Worm (Caenorhabditis elegans) whole organism, young adult: ENCODE results near the gene tos-1.

Experiments used
- C06A6.2 ChIP-seq: fragments of 200-800 bp; sonication (Bioruptor generic); conservative IDR thresholded peaks from 2 replicates; pipeline ENCODE4 v1.3.6; 2022; ENCODE audit warnings: missing genetic modification characterization, missing compliant biosample characterization
- F22D6.2 ChIP-seq: sonication (generic microtip); optimal IDR thresholded peaks from 2 replicates; lab custom pipeline; 2016; ENCODE audit warnings: mild to moderate bottlenecking, missing genetic modification characterization, missing compliant biosample characterization
- F23B12.7 ChIP-seq: sonication (generic microtip); optimal IDR thresholded peaks from 2 replicates; lab custom pipeline; 2017; ENCODE audit warnings: missing genetic modification characterization, mild to moderate bottlenecking, missing compliant biosample characterization, antibody characterized with exemption, moderate library complexity; ENCODE audit not compliant: insufficient read depth
- F49E8.2 ChIP-seq: sonication (generic microtip); optimal IDR thresholded peaks from 3 replicates; lab custom pipeline; 2017; ENCODE audit warnings: missing genetic modification characterization, mild to moderate bottlenecking, missing compliant biosample characterization, antibody characterized with exemption, moderate library complexity; ENCODE audit not compliant: insufficient read depth
- F55B11.4 ChIP-seq: sonication (generic microtip); optimal IDR thresholded peaks from 2 replicates; lab custom pipeline; 2016; ENCODE audit warnings: missing compliant biosample characterization, missing genetic modification characterization, borderline replicate concordance; ENCODE audit not compliant: insufficient read depth
- Y53F4B.3 ChIP-seq: fragments of 200-800 bp; sonication (Bioruptor generic); IDR thresholded peaks from 2 replicates; pipeline ENCODE4 v1.3.6; 2022; ENCODE audit warnings: missing genetic modification reagents, missing genetic modification characterization, missing compliant biosample characterization
- Y53G8AR.9 ChIP-seq: fragments of 200-800 bp; sonication (Bioruptor generic); conservative IDR thresholded peaks from 2 replicates; pipeline ENCODE4 v1.3.6; 2022; ENCODE audit warnings: missing genetic modification reagents, missing genetic modification characterization, missing compliant biosample characterization
- Y67H2A.10 ChIP-seq: fragments of 200-800 bp; sonication (Bioruptor generic); conservative IDR thresholded peaks from 2 replicates; pipeline ENCODE4 v1.3.6; 2022; ENCODE audit warnings: missing genetic modification reagents, missing genetic modification characterization, missing compliant biosample characterization
- Y79H2A.3 ChIP-seq: fragments of 200-800 bp; sonication (Bioruptor generic); conservative IDR thresholded peaks from 2 replicates; pipeline ENCODE4 v1.3.6; 2022; ENCODE audit warnings: missing genetic modification reagents, missing genetic modification characterization, missing compliant biosample characterization
- ama-1 ChIP-seq, 3 experiments: fragments of 150-350 bp in 1 of 3; sonication (generic microtip) in 2 of 3; optimal IDR thresholded peaks; 2 replicates each; lab custom pipeline; 2014 to 2018; ENCODE audit warnings: missing biosample characterization in 2 of 3, missing genetic modification characterization in 2 of 3, missing genetic modification reagents in 2 of 3
- aptf-3 ChIP-seq: fragments of 200-800 bp; sonication (Bioruptor generic); IDR thresholded peaks from 2 replicates; pipeline ENCODE4 v1.3.6; 2022; ENCODE audit warnings: missing genetic modification characterization, missing compliant biosample characterization
- atf-7 ChIP-seq: sonication (generic microtip); optimal IDR thresholded peaks from 2 replicates; lab custom pipeline; 2017; ENCODE audit warnings: mild to moderate bottlenecking, missing genetic modification characterization, missing compliant biosample characterization
- athp-1 ChIP-seq: sonication (generic microtip); optimal IDR thresholded peaks from 2 replicates; lab custom pipeline; 2017; ENCODE audit warnings: mild to moderate bottlenecking, missing genetic modification characterization, missing compliant biosample characterization
- bed-1 ChIP-seq: fragments of 200-800 bp; sonication (Bioruptor generic); IDR thresholded peaks from 2 replicates; pipeline ENCODE4 v1.3.6; 2022; ENCODE audit warnings: missing genetic modification reagents, missing genetic modification characterization, missing compliant biosample characterization
- cebp-1 ChIP-seq, 2 experiments: fragments of 200-800 bp in 1 of 2; sonication (Bioruptor generic) in 1 of 2; sonication (generic microtip) in 1 of 2; IDR thresholded peaks in 1 of 2; optimal IDR thresholded peaks in 1 of 2; 2 replicates each; pipeline versions ENCODE4 v1.3.6 to Lab custom; 2017 to 2022; ENCODE audit warnings: missing compliant biosample characterization in 2 of 2, missing genetic modification characterization in 2 of 2, mild to moderate bottlenecking in 1 of 2, missing genetic modification reagents in 1 of 2, moderate library complexity in 1 of 2
- ceh-100 ChIP-seq: fragments of 200-800 bp; sonication (Bioruptor generic); IDR thresholded peaks from 2 replicates; pipeline ENCODE4 v1.3.6; 2022; ENCODE audit warnings: missing genetic modification reagents, missing genetic modification characterization, missing compliant biosample characterization
- ceh-79 ChIP-seq: sonication (generic microtip); optimal IDR thresholded peaks from 2 replicates; lab custom pipeline; 2017; ENCODE audit warnings: mild to moderate bottlenecking, missing genetic modification characterization, missing compliant biosample characterization
- ceh-91 ChIP-seq: fragments of 200-800 bp; sonication (Bioruptor generic); IDR thresholded peaks from 2 replicates; pipeline ENCODE4 v1.3.6; 2022; ENCODE audit warnings: missing genetic modification reagents, missing genetic modification characterization, missing compliant biosample characterization
- chd-7 ChIP-seq: sonication (generic microtip); optimal IDR thresholded peaks from 2 replicates; lab custom pipeline; 2016; ENCODE audit warnings: mild to moderate bottlenecking, missing genetic modification characterization, moderate library complexity, missing compliant biosample characterization
- die-1 ChIP-seq: sonication (generic microtip); optimal IDR thresholded peaks from 2 replicates; lab custom pipeline; 2016; ENCODE audit warnings: missing genotype, mild to moderate bottlenecking, missing genetic modification characterization, missing compliant biosample characterization
- dpl-1 ChIP-seq: fragments of 150-350 bp; optimal IDR thresholded peaks from 2 replicates; lab custom pipeline; 2014; ENCODE audit warnings: missing biosample characterization, missing genetic modification reagents, missing genetic modification characterization
- egl-44 ChIP-seq: fragments of 200-800 bp; sonication (Bioruptor generic); IDR thresholded peaks from 2 replicates; pipeline ENCODE4 v1.3.6; 2022; ENCODE audit warnings: missing genetic modification reagents, missing genetic modification characterization, missing compliant biosample characterization
- him-1 ChIP-seq: sonication (generic microtip); optimal IDR thresholded peaks from 2 replicates; lab custom pipeline; 2016; ENCODE audit warnings: missing genotype, missing genetic modification reagents, missing genetic modification characterization, missing compliant biosample characterization
- lag-1 ChIP-seq: fragments of 200-800 bp; sonication (Bioruptor generic); IDR thresholded peaks from 2 replicates; pipeline ENCODE4 v1.3.6; 2022; ENCODE audit warnings: missing genetic modification reagents, missing genetic modification characterization, missing compliant biosample characterization
- lin-26 ChIP-seq: fragments of 200-800 bp; sonication (Bioruptor generic); IDR thresholded peaks from 2 replicates; pipeline ENCODE4 v1.3.6; 2022; ENCODE audit warnings: missing genetic modification reagents, missing genetic modification characterization, missing compliant biosample characterization
- lsl-1 ChIP-seq: fragments of 200-800 bp; sonication (Bioruptor generic); optimal IDR thresholded peaks from 2 replicates; lab custom pipeline; 2018; ENCODE audit warnings: mild to moderate bottlenecking, missing genetic modification characterization, moderate library complexity, missing compliant biosample characterization
- madf-3 ChIP-seq: fragments of 200-800 bp; sonication (Bioruptor generic); IDR thresholded peaks from 2 replicates; pipeline ENCODE4 v1.3.6; 2022; ENCODE audit warnings: missing genetic modification reagents, missing genetic modification characterization, missing compliant biosample characterization
- madf-6 ChIP-seq: fragments of 200-800 bp; sonication (Bioruptor generic); IDR thresholded peaks from 2 replicates; pipeline ENCODE4 v1.3.6; 2022; ENCODE audit warnings: missing genetic modification reagents, missing genetic modification characterization, missing compliant biosample characterization
- mel-28 ChIP-seq: sonication (generic microtip); optimal IDR thresholded peaks from 2 replicates; lab custom pipeline; 2016; ENCODE audit warnings: borderline replicate concordance, mild to moderate bottlenecking, missing genetic modification characterization, missing compliant biosample characterization
- mes-4 ChIP-seq: sonication (generic microtip); optimal IDR thresholded peaks from 2 replicates; lab custom pipeline; 2016; ENCODE audit warnings: missing genotype, missing genetic modification characterization, missing compliant biosample characterization
- mxl-1 ChIP-seq: sonication (generic microtip); optimal IDR thresholded peaks from 2 replicates; lab custom pipeline; 2016; ENCODE audit warnings: missing genetic modification characterization, missing compliant biosample characterization
- nhr-120 ChIP-seq: fragments of 200-800 bp; sonication (Bioruptor generic); IDR thresholded peaks from 2 replicates; pipeline ENCODE4 v1.3.6; 2022; ENCODE audit warnings: missing genetic modification characterization, missing compliant biosample characterization
- nhr-179 ChIP-seq: sonication (generic microtip); optimal IDR thresholded peaks from 2 replicates; lab custom pipeline; 2016; ENCODE audit warnings: mild to moderate bottlenecking, missing genetic modification characterization, missing compliant biosample characterization
- nhr-80 ChIP-seq: sonication (generic microtip); optimal IDR thresholded peaks from 2 replicates; lab custom pipeline; 2016; ENCODE audit warnings: missing genetic modification characterization, missing compliant biosample characterization
- nhr-90 ChIP-seq: sonication (generic microtip); optimal IDR thresholded peaks from 2 replicates; lab custom pipeline; 2016; ENCODE audit warnings: missing genotype, mild to moderate bottlenecking, missing genetic modification characterization, missing compliant biosample characterization
- rec-8 ChIP-seq, 2 experiments: sonication (generic microtip); optimal IDR thresholded peaks; 2 replicates each; lab custom pipeline; 2016; ENCODE audit warnings: mild to moderate bottlenecking in 2 of 2, missing genetic modification characterization in 2 of 2, missing genetic modification reagents in 2 of 2, missing genotype in 2 of 2, missing biosample characterization in 1 of 2, missing compliant biosample characterization in 1 of 2, moderate library complexity in 1 of 2
- snpc-1.1 ChIP-seq: sonication (generic microtip); optimal IDR thresholded peaks from 2 replicates; lab custom pipeline; 2017; ENCODE audit warnings: missing genetic modification characterization, mild to moderate bottlenecking, missing compliant biosample characterization, antibody characterized with exemption, moderate library complexity, missing genotype, missing genetic modification reagents; ENCODE audit not compliant: insufficient read depth
- snpc-1.3 ChIP-seq: sonication (generic microtip); optimal IDR thresholded peaks from 2 replicates; lab custom pipeline; 2017; ENCODE audit warnings: missing genetic modification characterization, mild to moderate bottlenecking, missing compliant biosample characterization, antibody characterized with exemption, moderate library complexity, missing genotype, missing genetic modification reagents; ENCODE audit not compliant: insufficient read depth
- snpc-4 ChIP-seq, 5 experiments: fragments of 150-350 bp in 1 of 5; sonication (generic microtip) in 4 of 5; optimal IDR thresholded peaks; 2 replicates each; lab custom pipeline; 2014 to 2018; ENCODE audit warnings: missing genetic modification characterization in 5 of 5, missing biosample characterization in 3 of 5, antibody characterized with exemption in 2 of 5, mild to moderate bottlenecking in 2 of 5, missing compliant biosample characterization in 2 of 5, missing genotype in 2 of 5, moderate library complexity in 2 of 5, missing genetic modification reagents in 1 of 5
- tbp1 ChIP-seq: fragments of 200-800 bp; sonication (Bioruptor generic); optimal IDR thresholded peaks from 2 replicates; lab custom pipeline; 2018; ENCODE audit warnings: mild to moderate bottlenecking, missing genetic modification characterization, missing compliant biosample characterization
- tlf-1 ChIP-seq: fragments of 200-800 bp; sonication (Bioruptor generic); optimal IDR thresholded peaks from 2 replicates; lab custom pipeline; 2018; ENCODE audit warnings: mild to moderate bottlenecking, missing genetic modification characterization, missing compliant biosample characterization
- ztf-25 ChIP-seq: fragments of 200-800 bp; sonication (Bioruptor generic); IDR thresholded peaks from 2 replicates; pipeline ENCODE4 v1.3.6; 2022; ENCODE audit warnings: missing genetic modification reagents, missing genetic modification characterization, missing compliant biosample characterization
- ztf-26 ChIP-seq: sonication (generic microtip); optimal IDR thresholded peaks from 2 replicates; lab custom pipeline; 2017; ENCODE audit warnings: missing genetic modification characterization, missing compliant biosample characterization

Gene tos-1

ce11 chrV:9328670-9329069, 15.3 kb downstream of the tos-1 start, which contains the start of gene K07B1.4:
TSS of gene K07B1.4 (plus strand) at chrV:9328970.
- TF ChIP-seq egl-44 (GFP tag; lab: Robert Waterston, UW) (no peak), aptf-3 (GFP tag; lab: Robert Waterston, UW) (no peak), Y53G8AR.9 (no peak)

ce11 chrV:9327691-9328090, 16.3 kb downstream of the tos-1 start:
- TF ChIP-seq ztf-25 (GFP tag; lab: Robert Waterston, UW) (no peak), tlf-1 (no peak), F23B12.7 (tag; lab: Kevin White, UChicago) (no peak), nhr-80 (tag; lab: Kevin White, UChicago) (peak; percentile 74), snpc-4 (GFP tag; optimal IDR thresholded peaks at IDR 0.05; lab: Kevin White, UChicago) (no peak), snpc-4 (tag; optimal IDR thresholded peaks at IDR 0.05; lab: Kevin White, UChicago) (no peak), mel-28 (no peak), ztf-26 (tag; lab: Kevin White, UChicago) (peak; percentile 30), chd-7 (tag; lab: Kevin White, UChicago) (no peak), die-1 (tag; lab: Kevin White, UChicago) (no peak), Y67H2A.10 (no peak), ceh-100 (GFP tag; lab: Robert Waterston, UW) (no peak), Y53F4B.3 (GFP tag; lab: Robert Waterston, UW) (no peak), atf-7 (tag; lab: Kevin White, UChicago) (peak; percentile 48), mxl-1 (no peak), ceh-91 (GFP tag; lab: Robert Waterston, UW) (no peak), lin-26 (GFP tag; lab: Robert Waterston, UW) (0 out of 2 replicates have a peak, but pooled peaks have one; percentile 7), lsl-1 (GFP tag; lab: Kevin White, UChicago) (no peak), bed-1 (no peak), C06A6.2 (GFP tag; lab: Robert Waterston, UW) (no peak), F22D6.2 (tag; lab: Kevin White, UChicago) (no peak)

ce11 chrV:9326903-9327302, 17.1 kb downstream of the tos-1 start:
- TF ChIP-seq ztf-26 (tag; lab: Kevin White, UChicago), result no peak
- TF ChIP-seq snpc-1.3, result no peak
- TF ChIP-seq dpl-1, result no peak
- TF ChIP-seq snpc-1.1 (tag; lab: Kevin White, UChicago), result no peak
- TF ChIP-seq madf-3, result 0 out of 2 replicates have a peak, but pooled peaks have one; percentile 31
- peak; percentile 55; the same call in 1 of the 2 replicates for TF ChIP-seq lin-26 (GFP tag; lab: Robert Waterston, UW)
- TF ChIP-seq nhr-179 (tag; lab: Kevin White, UChicago), result no peak
- peak; percentile 79 for TF ChIP-seq him-1 (tag; lab: Kevin White, UChicago)
- TF ChIP-seq ama-1 (optimal IDR thresholded peaks at IDR 0.05; lab: Kevin White, UChicago), result no peak
- peak in 1 of 2 experiments; percentile 4 for TF ChIP-seq ama-1 (GFP tag; optimal IDR thresholded peaks at IDR 0.05; lab: Kevin White, UChicago)
- TF ChIP-seq rec-8 (tag; optimal IDR thresholded peaks at IDR 0.05; lab: Kevin White, UChicago), result peak in 1 of 2 experiments; percentile 23
- TF ChIP-seq athp-1, result peak; percentile 24
- no peak for TF ChIP-seq tbp1 (GFP tag; lab: Kevin White, UChicago)
- TF ChIP-seq snpc-4 (GFP tag; optimal IDR thresholded peaks at IDR 0.05; lab: Kevin White, UChicago), result no peak
- TF ChIP-seq snpc-4 (tag; optimal IDR thresholded peaks at IDR 0.05; lab: Kevin White, UChicago), result peak in 1 of 4 experiments; percentile 13
- no peak for TF ChIP-seq nhr-120 (GFP tag; lab: Robert Waterston, UW)
- 0 out of 2 replicates have a peak, but pooled peaks have one; percentile 29 for TF ChIP-seq Y79H2A.3 (GFP tag; lab: Robert Waterston, UW)
- no peak for TF ChIP-seq mes-4 (tag; lab: Kevin White, UChicago)
- no peak for TF ChIP-seq F55B11.4 (tag; lab: Kevin White, UChicago)
- TF ChIP-seq lag-1, result no peak
- no peak for TF ChIP-seq F49E8.2 (tag; lab: Kevin White, UChicago)
- TF ChIP-seq madf-6 (GFP tag; lab: Robert Waterston, UW), result 0 out of 2 replicates have a peak, but pooled peaks have one; percentile 21
- TF ChIP-seq nhr-90 (tag; lab: Kevin White, UChicago), result no peak
- no peak for TF ChIP-seq ceh-79
- TF ChIP-seq cebp-1 (GFP tag; IDR thresholded peaks at IDR 0.05; lab: Robert Waterston, UW), result peak; percentile 49; the same call in 1 of the 2 replicates
- peak; percentile 43 for TF ChIP-seq cebp-1 (tag; optimal IDR thresholded peaks at IDR 0.05; lab: Kevin White, UChicago)
- TF ChIP-seq ceh-91 (GFP tag; lab: Robert Waterston, UW), result no peak
